Worm (Caenorhabditis elegans) whole organism, mixed stage, embryonic: Measurements from ENCODE around the gene ceh-83.

ENCODE experiments used
- bed-3 ChIP-seq: fragments of 200-800 bp; sonication (Bioruptor generic); optimal IDR thresholded peaks from 3 replicates; lab custom pipeline; 2018; ENCODE audit warnings: mild to moderate bottlenecking, missing genetic modification characterization, moderate library complexity, missing compliant biosample characterization
- blmp-1 ChIP-seq: fragments of 150-350 bp; optimal IDR thresholded peaks from 2 replicates; lab custom pipeline; 2014; ENCODE audit warnings: missing biosample characterization, missing genetic modification characterization
- ceh-39 ChIP-seq: fragments of 150-350 bp; optimal IDR thresholded peaks from 2 replicates; lab custom pipeline; 2014; ENCODE audit warnings: missing biosample characterization, missing genetic modification characterization
- ces-1 ChIP-seq: fragments of 150-350 bp; optimal IDR thresholded peaks from 2 replicates; lab custom pipeline; 2014; ENCODE audit warnings: missing biosample characterization, missing genetic modification reagents, missing genetic modification characterization
- cnd-1 ChIP-seq: fragments of 200-800 bp; sonication (Bioruptor generic); optimal IDR thresholded peaks from 2 replicates; lab custom pipeline; 2018; ENCODE audit warnings: mild to moderate bottlenecking, missing genetic modification characterization, missing compliant biosample characterization
- elt-1 ChIP-seq: sonication (generic microtip); optimal IDR thresholded peaks from 2 replicates; lab custom pipeline; 2017; ENCODE audit warnings: missing genetic modification characterization, mild to moderate bottlenecking, missing compliant biosample characterization, antibody characterized with exemption, moderate library complexity, borderline replicate concordance; ENCODE audit not compliant: insufficient read depth
- elt-3 ChIP-seq: fragments of 150-350 bp; optimal IDR thresholded peaks from 2 replicates; lab custom pipeline; 2014; ENCODE audit warnings: missing biosample characterization, missing genetic modification characterization
- flh-1 ChIP-seq: fragments of 200-800 bp; sonication (Bioruptor generic); optimal IDR thresholded peaks from 2 replicates; lab custom pipeline; 2018; ENCODE audit warnings: mild to moderate bottlenecking, missing genetic modification characterization, moderate library complexity, missing compliant biosample characterization
- ham-2 ChIP-seq: fragments of 200-800 bp; sonication (Bioruptor generic); optimal IDR thresholded peaks from 2 replicates; lab custom pipeline; 2018; ENCODE audit warnings: mild to moderate bottlenecking, missing genetic modification characterization, missing compliant biosample characterization
- hlh-1 ChIP-seq: fragments of 150-350 bp; optimal IDR thresholded peaks from 2 replicates; lab custom pipeline; 2014; ENCODE audit warnings: missing biosample characterization, missing genetic modification reagents, missing genetic modification characterization
- lin-13 ChIP-seq: fragments of 150-350 bp; optimal IDR thresholded peaks from 2 replicates; lab custom pipeline; 2014; ENCODE audit warnings: missing biosample characterization, missing genetic modification characterization
- lin-32 ChIP-seq: fragments of 200-800 bp; sonication (Bioruptor generic); optimal IDR thresholded peaks from 2 replicates; lab custom pipeline; 2018; ENCODE audit warnings: mild to moderate bottlenecking, missing genetic modification characterization, missing compliant biosample characterization
- mab-5 ChIP-seq: fragments of 150-350 bp; optimal IDR thresholded peaks from 2 replicates; lab custom pipeline; 2014; ENCODE audit warnings: missing biosample characterization, missing genetic modification characterization
- mep-1 ChIP-seq: fragments of 150-350 bp; optimal IDR thresholded peaks from 2 replicates; lab custom pipeline; 2017; ENCODE audit warnings: missing biosample characterization, missing genetic modification reagents, missing genetic modification characterization, inconsistent platforms
- nhr-12 ChIP-seq: fragments of 150-350 bp; optimal IDR thresholded peaks from 2 replicates; lab custom pipeline; 2014; ENCODE audit warnings: missing biosample characterization, missing genetic modification characterization
- nhr-2 ChIP-seq: fragments of 150-350 bp; optimal IDR thresholded peaks from 2 replicates; lab custom pipeline; 2014; ENCODE audit warnings: missing biosample characterization, missing genetic modification characterization
- nhr-237 ChIP-seq: fragments of 150-350 bp; optimal IDR thresholded peaks from 2 replicates; lab custom pipeline; 2014; ENCODE audit warnings: missing biosample characterization, missing genetic modification characterization
- nhr-28 ChIP-seq: fragments of 150-350 bp; optimal IDR thresholded peaks from 2 replicates; lab custom pipeline; 2014; ENCODE audit warnings: missing biosample characterization, missing genetic modification characterization
- nhr-76 ChIP-seq: sonication (generic microtip); optimal IDR thresholded peaks from 2 replicates; lab custom pipeline; 2017; ENCODE audit warnings: missing biosample characterization, missing genetic modification characterization
- pha-4 ChIP-seq: fragments of 150-350 bp; optimal IDR thresholded peaks from 2 replicates; lab custom pipeline; 2018; ENCODE audit warnings: missing biosample characterization, missing genetic modification reagents, missing genetic modification characterization
- sem-2 ChIP-seq: fragments of 200-800 bp; sonication (Bioruptor generic); optimal IDR thresholded peaks from 2 replicates; lab custom pipeline; 2018; ENCODE audit warnings: mild to moderate bottlenecking, missing genetic modification characterization, missing compliant biosample characterization
- snpc-4 ChIP-seq: fragments of 150-350 bp; optimal IDR thresholded peaks from 2 replicates; lab custom pipeline; 2014; ENCODE audit warnings: missing biosample characterization, missing genetic modification characterization
- sptf-1 ChIP-seq: sonication (generic microtip); optimal IDR thresholded peaks from 2 replicates; lab custom pipeline; 2017; ENCODE audit warnings: mild to moderate bottlenecking, missing genetic modification characterization, moderate library complexity, missing compliant biosample characterization
- tbx-8 ChIP-seq: fragments of 200-800 bp; sonication (Bioruptor generic); optimal IDR thresholded peaks from 2 replicates; lab custom pipeline; 2018; ENCODE audit warnings: mild to moderate bottlenecking, missing genetic modification characterization, moderate library complexity, missing compliant biosample characterization
- unc-120 ChIP-seq: sonication (generic microtip); optimal IDR thresholded peaks from 2 replicates; lab custom pipeline; 2017; ENCODE audit warnings: missing genetic modification characterization, missing compliant biosample characterization; ENCODE audit not compliant: poor library complexity, severe bottlenecking
- unc-39 ChIP-seq: fragments of 150-350 bp; optimal IDR thresholded peaks from 2 replicates; lab custom pipeline; 2014; ENCODE audit warnings: missing biosample characterization, missing genetic modification characterization
- zip-8 ChIP-seq: fragments of 150-350 bp; optimal IDR thresholded peaks from 2 replicates; lab custom pipeline; 2014; ENCODE audit warnings: missing biosample characterization, missing genetic modification characterization
- ztf-11 ChIP-seq: fragments of 150-350 bp; optimal IDR thresholded peaks from 2 replicates; lab custom pipeline; 2014; ENCODE audit warnings: missing biosample characterization, missing genetic modification characterization

Gene ceh-83

ce11 chrII:1719153-1719552 is 17.2 kb downstream of the ceh-83 start, which contains the start of gene fbxb-48:
TSS of gene fbxb-48 (minus strand) at chrII:1719253.
- TF ChIP-seq hlh-1 (tag; lab: Kevin White, UChicago) (peak; percentile 50), sptf-1 (tag; lab: Kevin White, UChicago) (no peak)

- TF ChIP-seq nhr-76 (tag; lab: Kevin White, UChicago) (no peak), ces-1 (GFP tag; lab: Kevin White, UChicago) (no peak), cnd-1 (tag; lab: Kevin White, UChicago) (peak; percentile 4), ceh-39 (tag; lab: Kevin White, UChicago) (peak; percentile 9), nhr-2 (tag; lab: Kevin White, UChicago) (peak; percentile 69)
- TF ChIP-seq, all 35 proteins: peak for 3
Measured at ce11 chrII:1714772-1715353, 21.5 kb downstream of the ceh-83 start, which contains the start of gene btb-6. TSS of gene btb-6 (plus strand) at chrII:1715303.

ce11 chrII:1712938-1713337 is 23.4 kb downstream of the ceh-83 start, which contains the start of gene btb-7:
TSS of gene btb-7 (plus strand) at chrII:1713238.
- TF ChIP-seq unc-39 (tag; lab: Kevin White, UChicago) (no peak), tbx-8 (GFP tag; lab: Kevin White, UChicago) (no peak), nhr-237 (tag; lab: Kevin White, UChicago) (no peak), ham-2 (GFP tag; lab: Kevin White, UChicago) (no peak), nhr-2 (tag; lab: Kevin White, UChicago) (no peak), zip-8 (no peak), mab-5 (tag; lab: Kevin White, UChicago) (no peak), elt-1 (tag; lab: Kevin White, UChicago) (no peak), ces-1 (GFP tag; lab: Kevin White, UChicago) (no peak), hlh-1 (tag; lab: Kevin White, UChicago) (no peak), ceh-39 (tag; lab: Kevin White, UChicago) (no peak), cnd-1 (tag; lab: Kevin White, UChicago) (no peak)

- TF ChIP-seq hlh-1 (tag; lab: Kevin White, UChicago) (no peak), mep-1 (tag; lab: Kevin White, UChicago) (no peak), lin-13 (tag; lab: Kevin White, UChicago) (no peak), snpc-4 (tag; lab: Kevin White, UChicago) (no peak), ztf-11 (no peak), zip-8 (no peak), pha-4 (tag; lab: Kevin White, UChicago) (no peak), sem-2 (GFP tag; lab: Kevin White, UChicago) (no peak), sptf-1 (tag; lab: Kevin White, UChicago) (no peak), ces-1 (GFP tag; lab: Kevin White, UChicago) (no peak), lin-32 (GFP tag; lab: Kevin White, UChicago) (no peak), flh-1 (GFP tag; lab: Kevin White, UChicago) (no peak), elt-1 (tag; lab: Kevin White, UChicago) (no peak), blmp-1 (tag; lab: Kevin White, UChicago) (no peak), nhr-237 (tag; lab: Kevin White, UChicago) (no peak), cnd-1 (tag; lab: Kevin White, UChicago) (no peak)
Measured at ce11 chrII:1709959-1710358, 26.4 kb downstream of the ceh-83 start, which contains the start of gene fbxa-184. TSS of gene fbxa-184 (plus strand) at chrII:1710259.

- TF ChIP-seq ces-1 (GFP tag; lab: Kevin White, UChicago) (no peak), hlh-1 (tag; lab: Kevin White, UChicago) (no peak), sptf-1 (tag; lab: Kevin White, UChicago) (no peak), elt-1 (tag; lab: Kevin White, UChicago) (no peak), unc-120 (tag; lab: Kevin White, UChicago) (no peak), flh-1 (GFP tag; lab: Kevin White, UChicago) (no peak), cnd-1 (tag; lab: Kevin White, UChicago) (no peak), bed-3 (no peak), nhr-2 (tag; lab: Kevin White, UChicago) (no peak), blmp-1 (tag; lab: Kevin White, UChicago) (no peak), pha-4 (tag; lab: Kevin White, UChicago) (no peak), ham-2 (GFP tag; lab: Kevin White, UChicago) (no peak), elt-3 (tag; lab: Kevin White, UChicago) (no peak), unc-39 (tag; lab: Kevin White, UChicago) (no peak), lin-13 (tag; lab: Kevin White, UChicago) (no peak), nhr-12 (no peak), nhr-28 (tag; lab: Kevin White, UChicago) (no peak), ztf-11 (no peak), mab-5 (tag; lab: Kevin White, UChicago) (no peak)
Measured at ce11 chrII:1706385-1706784, 29.9 kb downstream of the ceh-83 start, which contains the start of gene sdz-18. TSS of gene sdz-18 (minus strand) at chrII:1706485.
